Fruit fly (Drosophila melanogaster) Kc167 (cell line): ENCODE data around the gene CG10864.

Experiments
- Myc ChIP-seq: fragments of >200 bp; optimal IDR thresholded peaks from 2 replicates; lab custom pipeline; 2017; ENCODE audit warnings: missing external identifiers
- Sin3A ChIP-seq: fragments of >200 bp; optimal IDR thresholded peaks from 2 replicates; lab custom pipeline; 2018; ENCODE audit warnings: missing external identifiers
- h ChIP-seq: fragments of >200 bp; optimal IDR thresholded peaks from 3 replicates; lab custom pipeline; 2018; ENCODE audit warnings: missing external identifiers
- insv ChIP-seq: fragments of >200 bp; optimal IDR thresholded peaks from 3 replicates; lab custom pipeline; 2018; ENCODE audit warnings: missing external identifiers
- psq ChIP-seq: fragments of >200 bp; optimal IDR thresholded peaks from 2 replicates; lab custom pipeline; 2017; ENCODE audit warnings: missing external identifiers
- ttk ChIP-seq: sonication (Bioruptor generic); optimal IDR thresholded peaks from 2 replicates; lab custom pipeline; 2017; ENCODE audit warnings: missing external identifiers

CG10864 gene

DNA sequence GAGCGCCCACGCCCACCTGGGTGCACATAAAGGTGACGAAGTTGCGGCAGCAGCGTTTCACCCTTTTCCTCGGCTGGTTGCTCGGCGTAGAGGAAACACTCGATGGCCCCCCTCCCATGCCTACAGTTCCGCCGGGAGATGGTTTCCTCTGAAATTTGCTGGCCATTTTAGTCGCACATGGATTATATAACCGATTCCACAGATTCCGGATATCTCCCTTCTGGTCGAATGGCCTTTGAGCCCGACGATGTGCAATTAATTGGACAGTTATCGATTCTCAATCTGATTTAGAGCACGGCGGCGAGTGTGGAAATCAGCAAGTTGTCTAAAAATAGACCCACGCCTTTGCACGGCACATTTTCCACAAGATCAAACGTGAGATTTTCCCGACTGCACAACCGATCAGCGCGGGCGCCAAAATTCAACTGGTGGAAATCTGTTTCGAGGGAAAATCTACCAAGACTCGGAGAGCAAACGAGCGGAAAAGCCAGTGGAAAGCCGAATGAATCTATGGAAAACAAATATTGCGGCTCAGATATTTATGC lies at the start of gene CG10864:
TSS of gene CG10864 (minus strand) at position 427 of the 545 bp plus-strand sequence.
- no peak for TF ChIP-seq h (lab: Kevin White, UChicago)
- TF ChIP-seq psq (lab: Kevin White, UChicago) = no peak
- TF ChIP-seq Myc (lab: Kevin White, UChicago) = no peak
- TF ChIP-seq insv (lab: Kevin White, UChicago) = no peak

dm6 chr3R:18458912-18459311 lies 47.5 kb upstream of the CG10864 start:
- TF ChIP-seq Myc (lab: Kevin White, UChicago) (no peak), ttk (lab: Kevin White, UChicago) (no peak), insv (lab: Kevin White, UChicago) (no peak), psq (lab: Kevin White, UChicago) (no peak), h (lab: Kevin White, UChicago) (no peak), Sin3A (lab: Kevin White, UChicago) (no peak)

DNA sequence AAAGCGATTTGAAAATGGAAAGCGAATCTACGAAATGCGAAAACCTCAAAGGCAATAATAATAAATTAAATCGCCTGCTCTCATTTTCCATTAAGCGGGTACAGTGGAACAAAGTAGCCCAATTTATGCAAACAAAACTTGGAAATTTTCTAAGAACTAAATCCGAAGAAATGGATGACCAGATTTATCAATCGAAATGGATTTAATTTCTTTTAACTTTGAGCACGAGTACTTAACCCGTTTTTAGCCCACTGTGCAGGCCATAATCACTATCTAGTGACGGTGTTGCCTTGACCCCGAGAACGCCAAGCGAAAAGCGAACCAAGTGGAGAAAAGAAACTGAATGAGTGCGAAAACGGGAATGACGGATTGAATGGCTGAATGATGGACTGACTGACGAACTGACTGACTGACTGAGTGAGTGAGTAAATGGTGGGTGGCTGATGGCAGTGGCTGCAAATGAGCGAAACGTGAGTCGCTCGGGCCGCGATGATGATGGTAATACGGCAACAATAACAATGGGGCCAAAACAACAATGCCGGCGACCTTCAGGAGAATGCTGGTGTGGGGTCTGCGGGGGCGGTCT lies 44.9 kb upstream of the CG10864 start:
- TF ChIP-seq insv (lab: Kevin White, UChicago) (no peak), ttk (lab: Kevin White, UChicago) (no peak), Myc (lab: Kevin White, UChicago) (no peak), psq (lab: Kevin White, UChicago) (no peak), Sin3A (lab: Kevin White, UChicago) (no peak), h (lab: Kevin White, UChicago) (no peak)

- TF ChIP-seq psq (lab: Kevin White, UChicago) = no peak
- no peak for TF ChIP-seq Sin3A (lab: Kevin White, UChicago)
- no peak for TF ChIP-seq Myc (lab: Kevin White, UChicago)
- no peak for TF ChIP-seq insv (lab: Kevin White, UChicago)
- TF ChIP-seq h (lab: Kevin White, UChicago) = no peak
- no peak for TF ChIP-seq ttk (lab: Kevin White, UChicago)
These were observed 38.6 kb upstream of the CG10864 start for dm6 chr3R:18449896-18450637.

dm6 chr3R:18449188-18449587 lies 37.8 kb upstream of the CG10864 start:
- TF ChIP-seq Sin3A (lab: Kevin White, UChicago) (no peak), psq (lab: Kevin White, UChicago) (no peak), insv (lab: Kevin White, UChicago) (no peak)

- no peak for TF ChIP-seq Myc (lab: Kevin White, UChicago)
- no peak for TF ChIP-seq Sin3A (lab: Kevin White, UChicago)
- no peak for TF ChIP-seq insv (lab: Kevin White, UChicago)
- TF ChIP-seq h (lab: Kevin White, UChicago) = no peak
- no peak for TF ChIP-seq ttk (lab: Kevin White, UChicago)
- TF ChIP-seq psq (lab: Kevin White, UChicago) = no peak
These were observed 36.9 kb upstream of the CG10864 start for dm6 chr3R:18448059-18448979.

DNA sequence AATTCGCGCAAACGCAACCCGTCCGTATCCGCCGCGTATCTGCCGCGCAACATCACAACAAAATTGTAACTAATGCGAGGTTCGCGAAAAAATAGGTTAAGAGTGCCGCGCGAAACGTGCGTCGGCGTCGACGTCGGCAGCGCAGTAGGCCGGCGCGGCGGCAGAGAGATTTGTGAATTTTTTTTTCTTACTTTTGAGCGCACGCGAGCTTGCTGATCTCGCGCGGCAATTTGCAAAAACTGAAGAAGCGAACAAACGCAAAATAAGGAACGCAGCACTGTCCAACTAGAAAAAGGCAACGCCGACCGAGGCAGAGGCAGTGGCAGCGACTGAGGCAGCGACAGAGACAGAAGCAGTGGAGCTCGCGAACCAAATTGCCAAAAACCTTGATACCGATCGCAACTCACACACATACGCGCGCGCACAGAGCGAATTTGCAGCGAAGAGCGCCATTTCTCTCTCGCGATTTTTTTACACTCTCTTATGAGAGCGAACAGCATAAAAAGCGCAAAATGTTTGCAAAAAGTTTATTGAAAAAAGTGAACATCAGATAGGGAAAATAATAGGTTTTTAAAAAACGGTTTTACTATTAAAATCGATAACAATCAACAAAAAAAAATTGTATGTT lies 35.8 kb upstream of the CG10864 start:
- peak; percentile 71 for TF ChIP-seq insv (lab: Kevin White, UChicago)
- no peak for TF ChIP-seq h (lab: Kevin White, UChicago)
- no peak for TF ChIP-seq Sin3A (lab: Kevin White, UChicago)

- TF ChIP-seq insv (lab: Kevin White, UChicago) = no peak
- no peak for TF ChIP-seq psq (lab: Kevin White, UChicago)
- TF ChIP-seq ttk (lab: Kevin White, UChicago) = no peak
- no peak for TF ChIP-seq h (lab: Kevin White, UChicago)
- TF ChIP-seq Sin3A (lab: Kevin White, UChicago) = no peak
- no peak for TF ChIP-seq Myc (lab: Kevin White, UChicago)
These were observed 33.9 kb upstream of the CG10864 start for dm6 chr3R:18445148-18445843.

DNA sequence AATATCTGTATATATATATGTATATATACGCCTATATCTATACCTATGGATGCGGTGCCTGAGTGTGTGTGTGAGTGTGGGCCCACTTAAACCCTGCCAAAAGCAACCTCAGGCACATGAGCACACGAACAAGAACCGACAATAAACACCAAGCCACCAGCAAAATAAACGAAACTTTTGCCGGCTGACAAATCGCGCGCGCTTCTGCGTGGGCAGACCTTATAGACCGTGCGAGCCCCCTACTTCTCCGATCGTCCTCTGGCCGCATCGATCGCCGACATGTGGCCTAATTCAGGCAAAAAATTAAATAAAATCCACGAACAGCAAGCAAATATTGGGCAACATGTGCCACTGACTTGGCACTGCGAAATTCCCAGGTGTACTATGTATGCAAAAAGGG lies 31.8 kb upstream of the CG10864 start:
- TF ChIP-seq h (lab: Kevin White, UChicago) (no peak), Sin3A (lab: Kevin White, UChicago) (no peak), psq (lab: Kevin White, UChicago) (no peak), insv (lab: Kevin White, UChicago) (no peak), Myc (lab: Kevin White, UChicago) (no peak), ttk (lab: Kevin White, UChicago) (no peak)
